Worm (Caenorhabditis elegans): ENCODE measurements around the gene C18A11.1.

DNA sequence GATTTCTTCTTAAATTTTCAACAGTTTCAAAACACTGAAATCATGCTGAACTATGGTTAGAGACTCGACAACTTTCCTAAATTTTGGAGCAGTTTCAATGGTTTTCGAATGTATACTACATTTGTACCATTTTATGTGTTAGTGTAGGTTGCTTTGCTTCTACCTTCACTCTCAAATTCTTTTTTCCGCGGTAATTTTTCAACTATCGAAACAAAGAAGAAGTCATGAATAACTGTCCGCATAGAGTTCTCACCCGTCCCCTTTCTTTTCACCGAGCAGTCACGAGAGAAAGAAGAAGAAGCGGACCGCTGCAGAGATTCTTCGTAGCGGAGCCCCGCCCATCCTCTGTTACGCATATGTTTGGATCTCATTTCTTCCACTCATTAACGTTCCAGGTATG is 47.0 kb downstream of the C18A11.1 start, which contains the start of gene hlh-8:
- TF ChIP-seq zag-1 (tag; optimal IDR thresholded peaks at IDR 0.05) (no peak), fos-1 (tag; optimal IDR thresholded peaks at IDR 0.05) (no peak), dmd-6 (GFP tag; IDR thresholded peaks at IDR 0.05) (no peak), fkh-10 (GFP tag; optimal IDR thresholded peaks at IDR 0.05) (no peak), nhr-10 (tag; optimal IDR thresholded peaks at IDR 0.05) (no peak), duxl-1 (tag; optimal IDR thresholded peaks at IDR 0.05; ENCODE audit: poor library complexity) (no peak), unc-130 (GFP tag; optimal IDR thresholded peaks at IDR 0.05) (no peak), ceh-82 (tag; optimal IDR thresholded peaks at IDR 0.05) (no peak)
